Fruit fly (Drosophila melanogaster) Kc167 (cell line): ENCODE results near the gene MFS3.

ENCODE experiments used
- Myc ChIP-seq: fragments of >200 bp; optimal IDR thresholded peaks from 2 replicates; lab custom pipeline; 2017; ENCODE audit warnings: missing external identifiers
- Sin3A ChIP-seq: fragments of >200 bp; optimal IDR thresholded peaks from 2 replicates; lab custom pipeline; 2018; ENCODE audit warnings: missing external identifiers
- h ChIP-seq: fragments of >200 bp; optimal IDR thresholded peaks from 3 replicates; lab custom pipeline; 2018; ENCODE audit warnings: missing external identifiers
- insv ChIP-seq: fragments of >200 bp; optimal IDR thresholded peaks from 3 replicates; lab custom pipeline; 2018; ENCODE audit warnings: missing external identifiers
- psq ChIP-seq: fragments of >200 bp; optimal IDR thresholded peaks from 2 replicates; lab custom pipeline; 2017; ENCODE audit warnings: missing external identifiers
- ttk ChIP-seq: sonication (Bioruptor generic); optimal IDR thresholded peaks from 2 replicates; lab custom pipeline; 2017; ENCODE audit warnings: missing external identifiers

The MFS3 gene

DNA sequence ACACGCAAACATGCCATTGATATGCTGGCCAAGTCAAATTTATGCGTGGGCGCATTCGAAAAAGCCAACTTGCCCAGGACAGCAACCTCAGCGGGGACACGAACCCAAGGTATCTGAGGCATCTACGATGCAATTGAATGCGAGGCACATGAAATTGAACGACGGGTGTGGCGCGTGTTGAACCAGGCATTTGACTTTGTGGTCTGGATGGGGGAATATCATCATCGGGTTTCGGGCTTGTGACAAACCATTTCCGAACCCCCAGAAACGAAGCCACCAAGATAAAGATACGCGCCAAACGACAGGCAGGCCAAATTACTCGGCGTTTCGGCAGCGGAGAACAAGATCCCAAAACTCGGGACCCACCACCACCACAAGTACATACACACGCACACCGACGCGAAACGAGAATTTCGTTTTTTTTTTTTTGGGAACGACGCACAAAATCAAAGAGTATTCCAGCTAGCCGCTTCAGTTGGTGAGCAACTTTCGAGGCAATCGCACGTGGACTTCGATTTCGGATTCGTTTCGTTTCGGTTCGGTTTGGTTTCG, at the start of gene MFS3:
TSS of gene MFS3 (plus strand) at position 472 of the 552 bp plus-strand sequence.
- TF ChIP-seq ttk (lab: Kevin White, UChicago) (no peak), Myc (lab: Kevin White, UChicago) (no peak), psq (lab: Kevin White, UChicago) (no peak), h (no peak), Sin3A (lab: Kevin White, UChicago) (no peak)

DNA sequence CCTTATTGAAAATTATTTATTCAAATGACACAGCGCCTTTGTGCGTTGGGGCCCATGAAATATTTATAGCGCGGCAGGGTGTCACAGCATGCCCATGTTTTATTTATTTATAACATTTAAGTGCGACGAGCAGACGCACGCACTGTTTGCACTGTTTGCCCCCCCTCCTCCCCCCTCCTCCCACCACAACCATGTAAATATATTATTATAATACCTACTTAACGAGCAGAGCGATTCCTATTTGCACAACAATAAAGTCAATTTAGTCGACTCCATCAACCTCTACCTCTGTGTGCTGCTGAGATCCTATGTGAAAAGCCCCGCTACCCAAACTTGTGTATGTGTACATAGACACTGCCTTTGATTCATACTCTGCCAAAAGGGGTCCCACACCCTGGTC, 48.3 kb upstream of the MFS3 start:
- TF ChIP-seq ttk (lab: Kevin White, UChicago) (no peak), insv (lab: Kevin White, UChicago) (no peak), Myc (lab: Kevin White, UChicago) (no peak)

dm6 chr2L:1095450-1095849, 47.6 kb upstream of the MFS3 start:
- no peak for TF ChIP-seq Myc (lab: Kevin White, UChicago)
- TF ChIP-seq h = no peak
- no peak for TF ChIP-seq insv (lab: Kevin White, UChicago)

DNA sequence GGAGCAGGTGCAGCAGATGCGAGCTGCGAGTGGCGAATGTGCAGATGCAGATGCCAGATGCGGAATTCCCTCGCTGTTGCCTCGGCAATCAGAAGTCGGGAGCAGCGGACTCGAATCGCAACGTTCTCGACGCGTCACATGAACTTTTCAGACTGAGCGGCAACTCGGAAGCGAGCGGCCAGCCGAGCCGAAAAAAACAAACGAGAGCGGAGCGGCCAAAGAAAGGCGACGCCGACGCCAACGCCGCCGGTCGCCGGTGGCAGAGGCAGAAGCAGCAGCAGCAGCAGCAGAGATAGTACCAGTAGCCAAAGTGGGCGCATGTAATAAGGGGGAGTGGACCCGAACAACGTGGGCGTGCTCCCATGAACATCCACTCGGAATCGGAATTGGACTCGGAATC, 40.7 kb upstream of the MFS3 start, which contains the start of gene CG4629:
TSS of gene CG4629 (minus strand) at position 156 of the 400 bp plus-strand sequence.
- no peak for TF ChIP-seq h
- no peak for TF ChIP-seq insv (lab: Kevin White, UChicago)
- TF ChIP-seq psq (lab: Kevin White, UChicago) = no peak
- no peak for TF ChIP-seq Sin3A (lab: Kevin White, UChicago)
- TF ChIP-seq Myc (lab: Kevin White, UChicago) = no peak
- no peak for TF ChIP-seq ttk (lab: Kevin White, UChicago)

- TF ChIP-seq Myc (lab: Kevin White, UChicago) = no peak
- no peak for TF ChIP-seq ttk (lab: Kevin White, UChicago)
- no peak for TF ChIP-seq Sin3A (lab: Kevin White, UChicago)
- TF ChIP-seq h = no peak
- no peak for TF ChIP-seq psq (lab: Kevin White, UChicago)
- TF ChIP-seq insv (lab: Kevin White, UChicago) = no peak
These were observed 34.8 kb upstream of the MFS3 start, which contains the start of the genes PolrMT and CG14339 for dm6 chr2L:1108029-1108688. PolrMT (minus strand) TSS chr2L:1108373. CG14339 (plus strand) TSS chr2L:1108540.

dm6 chr2L:1112641-1113040, 30.4 kb upstream of the MFS3 start, which contains the start of gene CG14340:
CG14340 (plus strand) TSS chr2L:1112941.
- TF ChIP-seq psq (lab: Kevin White, UChicago) (no peak), ttk (lab: Kevin White, UChicago) (no peak), h (no peak), Myc (lab: Kevin White, UChicago) (no peak), Sin3A (lab: Kevin White, UChicago) (no peak), insv (lab: Kevin White, UChicago) (no peak)

DNA sequence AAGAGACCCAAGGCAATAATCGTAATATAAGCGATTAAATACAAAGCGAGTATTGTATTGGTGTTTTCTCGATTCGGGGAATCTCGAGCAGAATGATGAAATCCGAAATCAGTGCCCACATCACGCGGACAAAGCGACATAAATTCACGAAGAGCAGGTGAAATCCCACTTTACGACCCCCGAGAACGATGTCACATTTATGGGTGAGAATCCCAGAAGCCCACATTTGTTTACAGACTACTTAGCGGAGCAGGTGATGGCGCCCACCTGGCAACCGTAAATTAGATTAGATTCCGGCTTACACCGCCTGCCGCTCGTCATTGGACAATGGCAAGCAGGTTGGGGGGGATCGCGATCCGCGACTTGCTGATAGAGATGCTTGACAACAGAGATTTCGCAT, 28.8 kb upstream of the MFS3 start:
- TF ChIP-seq h = no peak
- no peak for TF ChIP-seq Sin3A (lab: Kevin White, UChicago)
- TF ChIP-seq insv (lab: Kevin White, UChicago) = no peak
- TF ChIP-seq ttk (lab: Kevin White, UChicago) = no peak
- no peak for TF ChIP-seq Myc (lab: Kevin White, UChicago)
- TF ChIP-seq psq (lab: Kevin White, UChicago) = no peak

dm6 chr2L:1116661-1117322, 26.2 kb upstream of the MFS3 start:
- TF ChIP-seq ttk (lab: Kevin White, UChicago) (no peak), h (peak; percentile 3)

- TF ChIP-seq ttk (lab: Kevin White, UChicago) (no peak), Myc (lab: Kevin White, UChicago) (no peak), insv (lab: Kevin White, UChicago) (no peak), Sin3A (lab: Kevin White, UChicago) (no peak), h (no peak), psq (lab: Kevin White, UChicago) (no peak)
These were observed 24.9 kb upstream of the MFS3 start for dm6 chr2L:1118149-1118548.

DNA sequence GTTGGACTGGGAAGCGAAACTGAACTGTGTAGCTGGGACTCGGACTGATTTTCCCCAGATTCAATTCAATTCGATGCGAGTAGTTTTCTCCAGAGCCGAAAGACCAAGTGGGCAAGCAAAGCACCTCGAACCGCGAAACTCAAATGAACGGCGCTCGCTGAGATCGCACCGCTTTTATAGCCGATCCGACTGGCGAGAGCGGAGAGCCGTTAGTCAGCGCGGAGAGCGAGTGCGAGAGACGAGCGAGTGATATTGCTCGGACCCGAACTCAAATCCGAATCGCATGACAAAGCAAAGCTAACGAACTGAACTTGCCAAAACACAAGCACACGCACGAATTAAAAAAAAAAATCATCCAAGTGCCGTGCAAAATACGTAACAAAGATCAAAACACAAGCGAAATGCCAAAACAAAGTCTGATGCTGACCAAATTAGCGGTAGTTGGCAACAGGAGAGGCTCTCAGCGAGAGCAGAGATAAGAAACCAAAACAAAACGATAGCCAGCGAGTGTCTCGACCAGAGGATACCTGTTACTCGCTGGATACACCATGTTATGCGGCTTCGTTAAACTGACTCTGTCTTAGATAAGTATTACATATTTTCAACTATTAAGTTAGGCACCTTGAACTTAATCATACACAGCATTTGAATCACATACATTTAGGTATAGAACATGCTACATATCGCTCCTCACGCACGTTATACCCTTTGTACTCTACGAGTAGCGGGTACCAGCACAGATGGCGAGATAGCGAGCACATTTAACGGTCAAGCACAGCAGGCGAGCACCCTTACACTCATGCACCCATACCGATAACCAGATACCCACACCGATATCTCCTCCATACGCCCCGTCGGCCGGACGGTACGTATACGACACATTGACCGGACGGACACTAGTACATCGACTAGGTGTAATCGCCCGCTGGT, 23.9 kb upstream of the MFS3 start:
- TF ChIP-seq psq (lab: Kevin White, UChicago) = no peak

DNA sequence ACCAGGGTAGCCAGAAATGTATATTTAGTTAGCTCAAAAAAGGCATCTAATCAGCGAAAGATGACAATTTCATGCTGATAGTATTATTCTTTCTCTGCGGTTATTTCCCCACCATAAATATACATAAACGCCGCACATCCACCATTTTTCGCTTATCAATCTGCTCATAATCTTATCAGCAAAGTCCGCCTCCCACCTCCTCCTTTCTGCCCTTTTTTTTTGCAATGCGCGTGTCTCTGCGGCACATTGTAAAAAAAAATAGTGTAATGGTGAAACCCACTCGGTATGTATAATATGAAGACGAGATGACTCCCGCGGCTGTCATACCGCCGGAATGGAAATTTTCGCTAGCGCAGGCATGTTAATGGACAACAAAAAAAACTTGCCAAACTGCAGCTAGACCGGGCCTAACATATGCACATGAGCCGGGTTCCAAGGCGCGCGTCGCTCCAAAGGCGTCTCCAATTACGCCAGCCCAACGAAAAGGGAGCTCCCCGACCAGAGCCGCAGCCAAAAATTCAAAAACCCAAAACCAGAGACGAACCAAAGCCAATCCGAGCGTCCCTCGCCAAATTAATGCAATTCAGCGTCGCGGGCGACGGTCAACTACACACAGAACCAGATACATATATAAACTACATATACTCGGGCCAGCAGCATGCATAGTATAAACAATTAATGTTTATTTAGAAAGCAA, 22.6 kb upstream of the MFS3 start:
- TF ChIP-seq h (no peak), psq (lab: Kevin White, UChicago) (no peak), ttk (lab: Kevin White, UChicago) (no peak), Sin3A (lab: Kevin White, UChicago) (no peak), insv (lab: Kevin White, UChicago) (no peak), Myc (lab: Kevin White, UChicago) (no peak)
